Fruit fly (Drosophila melanogaster): ENCODE data around the gene CG7567.

Gene CG7567

dm6 chr3R:29625883-29626282, 38.0 kb upstream of the CG7567 start (continued):
- TF ChIP-seq Ets65A (GFP tag) (no peak), Hsf (GFP tag; optimal IDR thresholded peaks at IDR 0.05) (peak; percentile 22), CG8281 (tag; optimal IDR thresholded peaks at IDR 0.05) (no peak), CG2120 (GFP tag; optimal IDR thresholded peaks at IDR 0.05) (peak; percentile 46), ewg (GFP tag; optimal IDR thresholded peaks at IDR 0.05) (no peak), Chrac-16 (GFP tag; optimal IDR thresholded peaks at IDR 0.05) (no peak), Bgb (GFP tag; IDR thresholded peaks at IDR 0.05; ENCODE audit: partially characterized antibody) (no peak), CG9215 (GFP tag; IDR thresholded peaks at IDR 0.05) (0 out of 2 replicates have a peak, but pooled peaks have one; percentile 13), CG15696 (tag; optimal IDR thresholded peaks at IDR 0.05) (no peak), hb (GFP tag; IDR thresholded peaks at IDR 0.05; ENCODE audit: partially characterized antibody) (no peak), CG12104 (GFP tag; optimal IDR thresholded peaks at IDR 0.05) (no peak), Xbp1 (GFP tag; optimal IDR thresholded peaks at IDR 0.05) (peak; percentile 37), dmrt99B (tag; optimal IDR thresholded peaks at IDR 0.05) (peak; percentile 54), CG9609 (GFP tag; optimal IDR thresholded peaks at IDR 0.05) (no peak), mam (GFP tag; optimal IDR thresholded peaks at IDR 0.05) (no peak), ac (GFP tag; optimal IDR thresholded peaks at IDR 0.05) (no peak), Hand (GFP tag; optimal IDR thresholded peaks at IDR 0.05) (peak; percentile 45), Dfd (GFP tag; optimal IDR thresholded peaks at IDR 0.05) (no peak), Spps (tag; optimal IDR thresholded peaks at IDR 0.05) (no peak), ttk (GFP tag; IDR thresholded peaks at IDR 0.05) (no peak), CG13424 (tag; optimal IDR thresholded peaks at IDR 0.05) (peak; percentile 41), so (GFP tag; IDR thresholded peaks at IDR 0.05) (no peak), CG14014 (GFP tag; IDR thresholded peaks at IDR 0.05) (no peak), eve (GFP tag; optimal IDR thresholded peaks at IDR 0.05) (no peak), CG13624 (GFP tag; optimal IDR thresholded peaks at IDR 0.05) (peak; percentile 18), CG15011 (GFP tag; optimal IDR thresholded peaks at IDR 0.05) (no peak), gro (GFP tag; optimal IDR thresholded peaks at IDR 0.05) (no peak), Adf1 (GFP tag; IDR thresholded peaks at IDR 0.05) (no peak), klu (GFP tag; IDR thresholded peaks at IDR 0.05) (no peak), sens (GFP tag) (peak; percentile 83), CG18476 (GFP tag; optimal IDR thresholded peaks at IDR 0.05) (no peak), CkIIα-i1 (GFP tag; IDR thresholded peaks at IDR 0.05) (no peak), CG7963 (GFP tag; IDR thresholded peaks at IDR 0.05; ENCODE audit: partially characterized antibody) (no peak), gt (GFP tag; IDR thresholded peaks at IDR 0.05) (no peak), CG17359 (tag; optimal IDR thresholded peaks at IDR 0.05) (peak; percentile 35), CG12299 (tag; optimal IDR thresholded peaks at IDR 0.05) (no peak), crol (GFP tag; IDR thresholded peaks at IDR 0.05) (no peak), CG30403 (GFP tag; optimal IDR thresholded peaks at IDR 0.05) (peak; percentile 47), CG6683 (GFP tag; optimal IDR thresholded peaks at IDR 0.05) (no peak), h (optimal IDR thresholded peaks at IDR 0.05) (no peak), lmd (GFP tag; IDR thresholded peaks at IDR 0.05) (peak; percentile 36; the same call in 1 of the 2 replicates), CG8388 (GFP tag; optimal IDR thresholded peaks at IDR 0.05) (peak; percentile 20), fd64A (GFP tag; optimal IDR thresholded peaks at IDR 0.05) (no peak), bowl (GFP tag; IDR thresholded peaks at IDR 0.05) (no peak), otp (GFP tag; IDR thresholded peaks at IDR 0.05) (0 out of 3 replicates have a peak, but pooled peaks have one; percentile 45), Jarid2 (GFP tag; optimal IDR thresholded peaks at IDR 0.05) (no peak), dm (GFP tag; optimal IDR thresholded peaks at IDR 0.05) (no peak), CTCF (GFP tag; optimal IDR thresholded peaks at IDR 0.05) (no peak), CG9876 (GFP tag; optimal IDR thresholded peaks at IDR 0.05) (no peak), esg (GFP tag; conservative IDR thresholded peaks at IDR 0.05) (peak; percentile 36; the same call in 1 of the 2 replicates), Taf1 (GFP tag; IDR thresholded peaks at IDR 0.05) (no peak), Ada2b (GFP tag; IDR thresholded peaks at IDR 0.05) (0 out of 2 replicates have a peak, but pooled peaks have one; percentile 18), CG2712 (tag; optimal IDR thresholded peaks at IDR 0.05) (peak; percentile 61)
